Worm (Caenorhabditis elegans): Measurements from ENCODE around the gene trap-3.
A peak's percentile ranks its signal among the peaks of the same experiment; 100 is the strongest.

trap-3 gene

ce11 chrIV:2387970-2388705 is 1.1 kb upstream of the trap-3 start, which contains the start of gene sec-61.B (continued):
- TF ChIP-seq unc-55 (GFP tag; optimal IDR thresholded peaks at IDR 0.05): no peak
- TF ChIP-seq nhr-129 (tag; optimal IDR thresholded peaks at IDR 0.05): no peak
- no peak for TF ChIP-seq nhr-11 (tag; optimal IDR thresholded peaks at IDR 0.05)
- peak in 1 of 2 experiments; percentile 49 for TF ChIP-seq lsy-2 (tag; optimal IDR thresholded peaks at IDR 0.05)
- no peak for TF ChIP-seq skn-1 (tag; optimal IDR thresholded peaks at IDR 0.05)
- TF ChIP-seq elt-3 (tag; optimal IDR thresholded peaks at IDR 0.05): no peak
- TF ChIP-seq ceh-16 (tag; optimal IDR thresholded peaks at IDR 0.05): no peak

DNA sequence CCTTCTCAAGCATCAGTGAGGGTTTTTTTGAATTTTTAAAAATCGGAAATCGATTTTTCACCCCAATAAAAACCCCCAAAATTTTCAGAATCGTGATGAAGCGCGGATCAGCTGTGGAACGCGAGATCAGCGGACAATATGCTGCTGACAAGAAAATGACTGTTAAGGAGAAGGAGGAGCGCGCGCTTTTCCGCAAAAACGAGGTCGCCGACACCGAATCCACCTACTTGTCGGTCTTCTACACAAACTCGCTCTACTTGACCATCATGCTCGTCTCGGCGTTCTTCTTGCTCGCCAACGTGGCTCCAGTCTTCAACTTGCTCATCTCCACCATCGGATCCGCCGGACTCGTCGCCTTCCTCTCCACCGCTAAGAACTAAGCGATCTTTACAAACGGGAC is 500 bp downstream of the trap-3 start:
- TF ChIP-seq nhr-23 (tag; optimal IDR thresholded peaks at IDR 0.05) (no peak), nhr-11 (tag; optimal IDR thresholded peaks at IDR 0.05) (no peak), zag-1 (tag; optimal IDR thresholded peaks at IDR 0.05) (no peak), ceh-82 (tag; optimal IDR thresholded peaks at IDR 0.05) (no peak), lin-13 (GFP tag; optimal IDR thresholded peaks at IDR 0.05) (no peak), mbf-1 (tag; optimal IDR thresholded peaks at IDR 0.05) (no peak), ceh-16 (tag; optimal IDR thresholded peaks at IDR 0.05) (no peak), ztf-4 (tag; optimal IDR thresholded peaks at IDR 0.05) (no peak), alr-1 (tag; optimal IDR thresholded peaks at IDR 0.05) (no peak), F13H6.1 (tag; optimal IDR thresholded peaks at IDR 0.05) (no peak), nhr-237 (tag; optimal IDR thresholded peaks at IDR 0.05) (no peak), sma-3 (GFP tag; optimal IDR thresholded peaks at IDR 0.05) (no peak), nhr-129 (tag; optimal IDR thresholded peaks at IDR 0.05) (no peak), mab-5 (tag; optimal IDR thresholded peaks at IDR 0.05) (no peak), egl-27 (tag; optimal IDR thresholded peaks at IDR 0.05) (no peak), R02D3.7 (tag; optimal IDR thresholded peaks at IDR 0.05) (no peak), unc-62 (GFP tag; optimal IDR thresholded peaks at IDR 0.05) (no peak), aly-2 (tag; optimal IDR thresholded peaks at IDR 0.05) (no peak), lin-11 (tag; optimal IDR thresholded peaks at IDR 0.05) (no peak), Y55F3AM.14 (GFP tag; optimal IDR thresholded peaks at IDR 0.05) (no peak)

DNA sequence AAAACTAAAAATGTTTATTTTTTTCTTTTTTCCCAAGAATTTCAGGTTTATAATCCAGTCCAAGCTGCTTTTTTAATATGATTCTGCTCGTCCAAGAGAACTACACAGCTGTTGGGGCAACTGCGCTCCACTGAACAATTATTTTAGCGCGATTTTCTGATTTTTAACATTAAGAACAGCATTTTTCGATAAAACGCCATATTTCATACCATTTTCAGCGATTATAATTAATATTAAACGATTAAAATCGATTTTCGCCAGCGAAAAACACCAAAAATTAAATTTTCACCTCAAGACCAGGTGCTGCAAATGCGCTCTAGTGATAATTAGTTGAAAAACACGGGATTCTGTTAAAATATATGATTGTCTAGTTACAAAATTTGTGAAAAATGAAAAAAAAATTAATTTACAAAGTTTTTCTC is 1.0 kb downstream of the trap-3 start:
- peak; percentile 4 for TF ChIP-seq nhr-129 (tag; optimal IDR thresholded peaks at IDR 0.05)
- peak; percentile 35 for TF ChIP-seq lin-13 (GFP tag; optimal IDR thresholded peaks at IDR 0.05)
- no peak for TF ChIP-seq skn-1 (tag; optimal IDR thresholded peaks at IDR 0.05)
- TF ChIP-seq sem-4 (tag; optimal IDR thresholded peaks at IDR 0.05): peak; percentile 63
- TF ChIP-seq ZK546.5 (tag; optimal IDR thresholded peaks at IDR 0.05): no peak
- peak; percentile 40 for TF ChIP-seq ztf-4 (tag; optimal IDR thresholded peaks at IDR 0.05)
- TF ChIP-seq sma-9 (GFP tag; optimal IDR thresholded peaks at IDR 0.05): no peak
- no peak for TF ChIP-seq sma-9 (tag; optimal IDR thresholded peaks at IDR 0.05)
- TF ChIP-seq sma-3 (GFP tag; optimal IDR thresholded peaks at IDR 0.05): peak; percentile 65
- peak; percentile 9 to 61 for TF ChIP-seq lsy-2 (tag; optimal IDR thresholded peaks at IDR 0.05)
- no peak for TF ChIP-seq nhr-77 (tag; optimal IDR thresholded peaks at IDR 0.05)
- peak; percentile 43 for TF ChIP-seq Y55F3AM.14 (GFP tag; optimal IDR thresholded peaks at IDR 0.05)
- TF ChIP-seq nhr-21 (tag; optimal IDR thresholded peaks at IDR 0.05): peak; percentile 37
- no peak for TF ChIP-seq ama-1 (optimal IDR thresholded peaks at IDR 0.05)
- no peak for TF ChIP-seq lin-11 (tag; optimal IDR thresholded peaks at IDR 0.05)
- peak; percentile 33 for TF ChIP-seq unc-55 (GFP tag; optimal IDR thresholded peaks at IDR 0.05)
- TF ChIP-seq nhr-25 (tag; optimal IDR thresholded peaks at IDR 0.05): peak; percentile 35
- TF ChIP-seq aly-2 (tag; optimal IDR thresholded peaks at IDR 0.05): no peak
- peak; percentile 52 for TF ChIP-seq gmeb-1 (tag; optimal IDR thresholded peaks at IDR 0.05)

DNA sequence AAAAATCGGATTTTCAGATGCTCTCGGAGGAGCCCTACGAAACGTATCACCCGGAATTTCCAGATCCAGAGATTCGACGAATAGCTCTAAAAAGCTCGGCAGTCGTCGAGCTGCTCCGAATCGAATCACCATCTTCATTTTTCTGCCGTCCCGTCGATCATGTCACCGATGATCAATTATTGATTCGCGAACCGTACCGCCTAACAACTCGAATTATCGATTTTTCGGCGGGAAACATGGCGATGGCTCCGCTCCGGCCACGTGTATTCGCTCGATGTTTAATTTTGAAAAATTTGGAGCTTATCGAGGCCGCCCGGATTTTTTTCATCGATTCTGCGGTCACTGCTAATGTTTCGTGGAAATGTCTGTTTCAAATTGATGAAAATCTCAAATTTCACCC is 1.6 kb downstream of the trap-3 start, which contains the start of gene eri-5:
Gene eri-5 (plus strand): TSS at position 18 of the 400 bp plus-strand sequence.
- TF ChIP-seq ztf-1 (GFP tag; conservative IDR thresholded peaks at IDR 0.05) (no peak), Y55F3AM.14 (GFP tag; optimal IDR thresholded peaks at IDR 0.05) (no peak), gmeb-1 (tag; optimal IDR thresholded peaks at IDR 0.05) (no peak), ZK546.5 (tag; optimal IDR thresholded peaks at IDR 0.05) (no peak), mab-5 (tag; optimal IDR thresholded peaks at IDR 0.05) (no peak), alr-1 (tag; optimal IDR thresholded peaks at IDR 0.05) (no peak), dmd-4 (tag; optimal IDR thresholded peaks at IDR 0.05) (no peak), nhr-23 (tag; optimal IDR thresholded peaks at IDR 0.05) (no peak), lin-11 (tag; optimal IDR thresholded peaks at IDR 0.05) (no peak), F13H6.1 (tag; optimal IDR thresholded peaks at IDR 0.05) (no peak), nhr-10 (tag; optimal IDR thresholded peaks at IDR 0.05) (no peak), ceh-16 (tag; optimal IDR thresholded peaks at IDR 0.05) (no peak), ama-1 (optimal IDR thresholded peaks at IDR 0.05) (no peak), blmp-1 (tag; optimal IDR thresholded peaks at IDR 0.05; ENCODE audit: insufficient read depth) (no peak)

All from whole organism, L2 larva.